Worm (Caenorhabditis elegans) whole organism, young adult: Measurements from ENCODE around the gene C03B1.4.

Source experiments
- B0261.1 ChIP-seq: sonication (generic microtip); optimal IDR thresholded peaks from 2 replicates; lab custom pipeline; 2016; ENCODE audit warnings: mild to moderate bottlenecking, missing genetic modification characterization, moderate library complexity, missing compliant biosample characterization
- B0336.3 ChIP-seq: fragments of 200-800 bp; sonication (Bioruptor generic); IDR thresholded peaks from 2 replicates; pipeline ENCODE4 v1.3.6; 2022; ENCODE audit warnings: missing genetic modification characterization, missing compliant biosample characterization
- F10E7.11 ChIP-seq: sonication (generic microtip); optimal IDR thresholded peaks from 2 replicates; lab custom pipeline; 2017; ENCODE audit warnings: mild to moderate bottlenecking, missing genetic modification characterization, moderate library complexity, missing compliant biosample characterization
- F23B12.7 ChIP-seq: sonication (generic microtip); optimal IDR thresholded peaks from 2 replicates; lab custom pipeline; 2017; ENCODE audit warnings: missing genetic modification characterization, mild to moderate bottlenecking, missing compliant biosample characterization, antibody characterized with exemption, moderate library complexity; ENCODE audit not compliant: insufficient read depth
- K11D2.4 ChIP-seq: fragments of 200-800 bp; sonication (Bioruptor generic); IDR thresholded peaks from 2 replicates; pipeline ENCODE4 v1.3.6; 2022; ENCODE audit warnings: missing genetic modification reagents, missing genetic modification characterization, missing compliant biosample characterization
- K12H6.12 ChIP-seq: fragments of 200-800 bp; sonication (Bioruptor generic); optimal IDR thresholded peaks from 2 replicates; lab custom pipeline; 2018; ENCODE audit warnings: mild to moderate bottlenecking, missing genetic modification characterization, missing compliant biosample characterization
- Y67H2A.10 ChIP-seq: fragments of 200-800 bp; sonication (Bioruptor generic); conservative IDR thresholded peaks from 2 replicates; pipeline ENCODE4 v1.3.6; 2022; ENCODE audit warnings: missing genetic modification reagents, missing genetic modification characterization, missing compliant biosample characterization
- ZK185.1 ChIP-seq: sonication (generic microtip); optimal IDR thresholded peaks from 2 replicates; lab custom pipeline; 2016; ENCODE audit warnings: mild to moderate bottlenecking, missing genetic modification characterization, missing compliant biosample characterization; ENCODE audit not compliant: poor library complexity, severe bottlenecking
- ama-1 ChIP-seq, 3 experiments: fragments of 150-350 bp in 1 of 3; sonication (generic microtip) in 2 of 3; optimal IDR thresholded peaks; 2 replicates each; lab custom pipeline; 2014 to 2018; ENCODE audit warnings: missing biosample characterization in 2 of 3, missing genetic modification characterization in 2 of 3, missing genetic modification reagents in 2 of 3
- aptf-3 ChIP-seq: fragments of 200-800 bp; sonication (Bioruptor generic); IDR thresholded peaks from 2 replicates; pipeline ENCODE4 v1.3.6; 2022; ENCODE audit warnings: missing genetic modification characterization, missing compliant biosample characterization
- atf-7 ChIP-seq: sonication (generic microtip); optimal IDR thresholded peaks from 2 replicates; lab custom pipeline; 2017; ENCODE audit warnings: mild to moderate bottlenecking, missing genetic modification characterization, missing compliant biosample characterization
- ceh-100 ChIP-seq: fragments of 200-800 bp; sonication (Bioruptor generic); IDR thresholded peaks from 2 replicates; pipeline ENCODE4 v1.3.6; 2022; ENCODE audit warnings: missing genetic modification reagents, missing genetic modification characterization, missing compliant biosample characterization
- ceh-40 ChIP-seq: fragments of 200-800 bp; sonication (Bioruptor generic); IDR thresholded peaks from 2 replicates; pipeline ENCODE4 v1.3.6; 2022; ENCODE audit warnings: missing genetic modification characterization, missing compliant biosample characterization
- ceh-79 ChIP-seq: sonication (generic microtip); optimal IDR thresholded peaks from 2 replicates; lab custom pipeline; 2017; ENCODE audit warnings: mild to moderate bottlenecking, missing genetic modification characterization, missing compliant biosample characterization
- ceh-91 ChIP-seq: fragments of 200-800 bp; sonication (Bioruptor generic); IDR thresholded peaks from 2 replicates; pipeline ENCODE4 v1.3.6; 2022; ENCODE audit warnings: missing genetic modification reagents, missing genetic modification characterization, missing compliant biosample characterization
- die-1 ChIP-seq: sonication (generic microtip); optimal IDR thresholded peaks from 2 replicates; lab custom pipeline; 2016; ENCODE audit warnings: missing genotype, mild to moderate bottlenecking, missing genetic modification characterization, missing compliant biosample characterization
- ets-4 ChIP-seq: fragments of 200-800 bp; sonication (Bioruptor generic); optimal IDR thresholded peaks from 2 replicates; lab custom pipeline; 2018; ENCODE audit warnings: mild to moderate bottlenecking, missing genetic modification characterization, missing compliant biosample characterization
- fkh-3 ChIP-seq: sonication (generic microtip); optimal IDR thresholded peaks from 2 replicates; lab custom pipeline; 2016; ENCODE audit warnings: mild to moderate bottlenecking, missing genetic modification characterization, missing compliant biosample characterization
- gei-17 ChIP-seq: fragments of 200-800 bp; sonication (Bioruptor generic); optimal IDR thresholded peaks from 2 replicates; lab custom pipeline; 2018; ENCODE audit warnings: mild to moderate bottlenecking, missing genetic modification characterization, missing compliant biosample characterization
- hlh-12 ChIP-seq: sonication (generic microtip); optimal IDR thresholded peaks from 2 replicates; lab custom pipeline; 2016; ENCODE audit warnings: missing genetic modification characterization, missing compliant biosample characterization
- hsf-1 ChIP-seq: fragments of 200-800 bp; sonication (Bioruptor generic); IDR thresholded peaks from 2 replicates; pipeline ENCODE4 v1.3.6; 2022; ENCODE audit warnings: missing genetic modification reagents, missing genetic modification characterization, missing compliant biosample characterization
- lag-1 ChIP-seq: fragments of 200-800 bp; sonication (Bioruptor generic); IDR thresholded peaks from 2 replicates; pipeline ENCODE4 v1.3.6; 2022; ENCODE audit warnings: missing genetic modification reagents, missing genetic modification characterization, missing compliant biosample characterization
- let-526 ChIP-seq: fragments of 200-800 bp; sonication (Bioruptor generic); IDR thresholded peaks from 2 replicates; pipeline ENCODE4 v1.3.6; 2022; ENCODE audit warnings: missing genetic modification reagents, missing genetic modification characterization, missing compliant biosample characterization
- lir-1 ChIP-seq: fragments of 200-800 bp; sonication (Bioruptor generic); conservative IDR thresholded peaks from 2 replicates; pipeline ENCODE4 v1.3.6; 2022; ENCODE audit warnings: missing genetic modification reagents, missing genetic modification characterization, missing compliant biosample characterization
- madf-10 ChIP-seq: sonication (generic microtip); optimal IDR thresholded peaks from 2 replicates; lab custom pipeline; 2016; ENCODE audit warnings: mild to moderate bottlenecking, missing genetic modification characterization, missing compliant biosample characterization
- nfyb-1 ChIP-seq: fragments of 200-800 bp; sonication (Bioruptor generic); IDR thresholded peaks from 2 replicates; pipeline ENCODE4 v1.3.6; 2022; ENCODE audit warnings: missing genetic modification reagents, missing genetic modification characterization, missing compliant biosample characterization
- nhr-80 ChIP-seq: sonication (generic microtip); optimal IDR thresholded peaks from 2 replicates; lab custom pipeline; 2016; ENCODE audit warnings: missing genetic modification characterization, missing compliant biosample characterization
- pbrm-1 ChIP-seq: fragments of 200-800 bp; sonication (Bioruptor generic); IDR thresholded peaks from 2 replicates; pipeline ENCODE4 v1.3.6; 2022; ENCODE audit warnings: missing genetic modification reagents, missing genetic modification characterization, missing compliant biosample characterization
- rcor-1 ChIP-seq: fragments of 200-800 bp; sonication (Bioruptor generic); IDR thresholded peaks from 2 replicates; pipeline ENCODE4 v1.3.6; 2022; ENCODE audit warnings: missing genetic modification reagents, missing genetic modification characterization, missing compliant biosample characterization
- rec-8 ChIP-seq, 2 experiments: sonication (generic microtip); optimal IDR thresholded peaks; 2 replicates each; lab custom pipeline; 2016; ENCODE audit warnings: mild to moderate bottlenecking in 2 of 2, missing genetic modification characterization in 2 of 2, missing genetic modification reagents in 2 of 2, missing genotype in 2 of 2, missing biosample characterization in 1 of 2, missing compliant biosample characterization in 1 of 2, moderate library complexity in 1 of 2
- rpc-1 ChIP-seq, 2 experiments: fragments of 150-350 bp in 1 of 2; sonication (generic microtip) in 1 of 2; optimal IDR thresholded peaks; 2 replicates each; lab custom pipeline; 2014 to 2018; ENCODE audit warnings: missing biosample characterization in 1 of 2, missing genetic modification characterization in 1 of 2, missing genetic modification reagents in 1 of 2, missing genotype in 1 of 2
- snpc-1.1 ChIP-seq: sonication (generic microtip); optimal IDR thresholded peaks from 2 replicates; lab custom pipeline; 2017; ENCODE audit warnings: missing genetic modification characterization, mild to moderate bottlenecking, missing compliant biosample characterization, antibody characterized with exemption, moderate library complexity, missing genotype, missing genetic modification reagents; ENCODE audit not compliant: insufficient read depth
- snpc-4 ChIP-seq, 5 experiments: fragments of 150-350 bp in 1 of 5; sonication (generic microtip) in 4 of 5; optimal IDR thresholded peaks; 2 replicates each; lab custom pipeline; 2014 to 2018; ENCODE audit warnings: missing genetic modification characterization in 5 of 5, missing biosample characterization in 3 of 5, antibody characterized with exemption in 2 of 5, mild to moderate bottlenecking in 2 of 5, missing compliant biosample characterization in 2 of 5, missing genotype in 2 of 5, moderate library complexity in 2 of 5, missing genetic modification reagents in 1 of 5
- tbp1 ChIP-seq: fragments of 200-800 bp; sonication (Bioruptor generic); optimal IDR thresholded peaks from 2 replicates; lab custom pipeline; 2018; ENCODE audit warnings: mild to moderate bottlenecking, missing genetic modification characterization, missing compliant biosample characterization
- tbx-9 ChIP-seq: sonication (generic microtip); optimal IDR thresholded peaks from 2 replicates; lab custom pipeline; 2016; ENCODE audit warnings: borderline replicate concordance, missing genetic modification characterization, inconsistent platforms, missing compliant biosample characterization
- unc-130 ChIP-seq: sonication (generic microtip); optimal IDR thresholded peaks from 2 replicates; lab custom pipeline; 2016; ENCODE audit warnings: missing genetic modification reagents, missing genetic modification characterization, missing compliant biosample characterization
- ztf-22 ChIP-seq: fragments of 200-800 bp; sonication (Bioruptor generic); optimal IDR thresholded peaks from 2 replicates; lab custom pipeline; 2018; ENCODE audit warnings: mild to moderate bottlenecking, missing genetic modification characterization, moderate library complexity, missing compliant biosample characterization
- ztf-25 ChIP-seq: fragments of 200-800 bp; sonication (Bioruptor generic); IDR thresholded peaks from 2 replicates; pipeline ENCODE4 v1.3.6; 2022; ENCODE audit warnings: missing genetic modification reagents, missing genetic modification characterization, missing compliant biosample characterization
- ztf-26 ChIP-seq: sonication (generic microtip); optimal IDR thresholded peaks from 2 replicates; lab custom pipeline; 2017; ENCODE audit warnings: missing genetic modification characterization, missing compliant biosample characterization
- ztf-6 ChIP-seq: fragments of 200-800 bp; sonication (Bioruptor generic); IDR thresholded peaks from 2 replicates; pipeline ENCODE4 v1.3.6; 2022; ENCODE audit warnings: missing genetic modification reagents, missing genetic modification characterization, missing compliant biosample characterization

Gene C03B1.4

DNA sequence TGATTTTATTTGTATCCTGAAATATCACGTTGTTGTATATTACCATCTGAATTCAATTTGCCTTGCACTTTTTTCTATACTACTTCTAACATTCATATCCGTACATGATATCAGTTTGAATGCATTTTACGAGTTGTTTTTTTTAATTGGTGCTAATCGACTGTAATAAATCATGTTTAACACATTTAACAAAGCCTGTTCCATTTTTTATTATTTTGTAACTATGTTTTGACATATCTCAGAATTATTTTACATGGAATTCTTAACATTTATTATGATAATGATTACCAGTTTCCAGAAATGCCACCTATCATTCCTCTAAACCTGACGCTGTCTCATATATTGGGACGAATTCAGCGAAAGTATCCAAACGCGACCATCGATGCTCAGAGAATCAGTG lies 1.4 kb downstream of the C03B1.4 start, which contains the start of gene C03B1.3:
Gene C03B1.3, plus strand, starts transcription at position 301 of the 400 bp plus-strand sequence.
- TF ChIP-seq rcor-1 (GFP tag; lab: Robert Waterston, UW) (no peak), Y67H2A.10 (GFP tag; lab: Robert Waterston, UW) (no peak), ceh-79 (no peak), K12H6.12 (no peak), hsf-1 (GFP tag; lab: Robert Waterston, UW) (no peak), ceh-40 (GFP tag; lab: Robert Waterston, UW) (no peak), ceh-100 (no peak)

DNA sequence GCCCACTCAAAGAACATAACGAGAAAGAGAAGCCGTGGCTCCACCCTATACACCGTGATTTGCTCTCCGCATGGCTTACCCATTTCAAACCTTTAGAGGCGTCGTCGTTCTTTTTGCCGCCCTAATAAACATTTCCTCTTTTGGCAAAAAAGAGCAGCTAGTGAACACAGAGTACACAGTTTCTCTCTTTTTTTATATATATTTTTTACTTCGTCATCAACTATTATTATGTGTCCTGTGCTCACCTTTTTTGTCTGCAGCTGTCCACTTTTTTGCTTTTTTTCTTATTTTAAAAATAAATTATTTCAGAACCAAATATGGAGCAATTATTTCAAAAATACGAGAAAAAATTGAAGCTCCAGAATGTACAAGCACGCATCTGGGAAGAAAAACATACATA lies 5.4 kb downstream of the C03B1.4 start, which contains the start of gene C03B1.2:
Gene C03B1.2, plus strand, starts transcription at position 301 of the 400 bp plus-strand sequence.
- TF ChIP-seq ceh-91 = no peak
- no peak for TF ChIP-seq tbp1
- TF ChIP-seq ceh-100 = no peak
- TF ChIP-seq, all 124 proteins: peak for 0

DNA sequence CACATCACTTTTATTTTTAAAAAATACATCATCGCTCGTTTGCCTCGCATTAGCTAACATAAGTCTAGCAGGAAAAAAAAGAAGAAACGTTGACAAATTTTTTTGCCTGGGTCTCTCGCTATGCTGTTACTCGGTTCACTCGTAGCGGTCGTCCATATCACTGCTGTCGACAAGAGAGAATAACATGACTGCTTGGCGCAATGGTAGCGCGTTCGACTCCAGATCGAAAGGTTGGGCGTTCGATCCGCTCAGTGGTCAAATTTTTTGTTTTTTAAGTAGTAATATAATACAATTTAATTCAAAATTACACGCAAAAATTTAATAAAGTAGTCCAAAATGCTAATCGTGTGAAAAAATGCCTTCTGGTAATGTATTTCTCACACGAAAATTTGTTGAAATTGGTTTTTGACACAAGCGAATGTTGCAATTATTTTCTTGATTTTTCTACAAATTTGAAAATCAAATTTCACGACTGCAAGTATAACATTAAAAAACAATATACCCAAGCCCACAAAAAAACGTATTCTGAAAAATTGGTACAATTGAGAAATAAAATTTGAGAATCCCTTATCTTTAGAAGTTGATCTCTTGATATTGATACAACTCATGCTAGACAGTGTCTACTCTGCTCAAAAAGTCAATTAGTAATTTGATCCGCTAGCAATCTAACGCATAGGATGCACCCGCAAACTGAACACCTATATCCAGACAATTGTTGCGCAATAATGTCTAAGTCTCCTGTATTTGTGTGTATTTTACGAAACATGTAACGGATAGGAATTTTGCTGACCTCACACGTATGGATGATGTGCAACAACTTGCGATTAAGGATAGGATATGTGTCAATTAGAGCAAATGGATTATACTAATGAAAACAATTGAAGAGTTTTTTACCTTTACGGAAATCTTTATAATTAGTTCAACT lies 7.2 kb downstream of the C03B1.4 start:
- peak; percentile 13 for TF ChIP-seq tbx-9 (tag; lab: Kevin White, UChicago)
- 0 out of 2 replicates have a peak, but pooled peaks have one; percentile 26 for TF ChIP-seq K11D2.4 (GFP tag; lab: Robert Waterston, UW)
- TF ChIP-seq rcor-1 (GFP tag; lab: Robert Waterston, UW) = peak; percentile 53
- peak; percentile 35 for TF ChIP-seq lir-1 (GFP tag; lab: Robert Waterston, UW)
- peak; percentile 41 for TF ChIP-seq hlh-12 (tag; lab: Kevin White, UChicago)
- peak; percentile 97 for TF ChIP-seq B0261.1 (tag; lab: Kevin White, UChicago)
- TF ChIP-seq atf-7 (tag; lab: Kevin White, UChicago) = peak; percentile 10
- TF ChIP-seq ets-4 (GFP tag; lab: Kevin White, UChicago) = no peak
- TF ChIP-seq gei-17 (GFP tag; lab: Kevin White, UChicago) = peak; percentile 28
- peak; percentile 40 to 76 for TF ChIP-seq rec-8 (tag; optimal IDR thresholded peaks at IDR 0.05; lab: Kevin White, UChicago)
- peak; percentile 89 for TF ChIP-seq rpc-1 (optimal IDR thresholded peaks at IDR 0.05; lab: Kevin White, UChicago)
- peak; percentile 95 for TF ChIP-seq rpc-1 (tag; optimal IDR thresholded peaks at IDR 0.05; lab: Kevin White, UChicago)
- peak; percentile 13 for TF ChIP-seq nhr-80 (tag; lab: Kevin White, UChicago)
- no peak for TF ChIP-seq ama-1 (optimal IDR thresholded peaks at IDR 0.05; lab: Kevin White, UChicago)
- peak in 1 of 2 experiments; percentile 78 for TF ChIP-seq ama-1 (GFP tag; optimal IDR thresholded peaks at IDR 0.05; lab: Kevin White, UChicago)
- TF ChIP-seq ztf-6 (GFP tag; lab: Robert Waterston, UW) = no peak
- peak; percentile 53; the same call in 1 of the 2 replicates for TF ChIP-seq let-526 (GFP tag; lab: Robert Waterston, UW)
- peak; percentile 5 for TF ChIP-seq snpc-1.1 (tag; lab: Kevin White, UChicago)
- peak; percentile 85 for TF ChIP-seq F23B12.7 (tag; lab: Kevin White, UChicago)
- peak; percentile 80 for TF ChIP-seq die-1 (tag; lab: Kevin White, UChicago)
- TF ChIP-seq fkh-3 (tag; lab: Kevin White, UChicago) = peak; percentile 36
- no peak for TF ChIP-seq B0336.3 (GFP tag; lab: Robert Waterston, UW)
- peak; percentile 67 for TF ChIP-seq ZK185.1 (tag; lab: Kevin White, UChicago)
- TF ChIP-seq lag-1 (GFP tag; lab: Robert Waterston, UW) = no peak
- peak; percentile 85 for TF ChIP-seq pbrm-1 (GFP tag; lab: Robert Waterston, UW)
- peak; percentile 26 for TF ChIP-seq F10E7.11 (tag; lab: Kevin White, UChicago)
- peak; percentile 48 for TF ChIP-seq snpc-4 (GFP tag; optimal IDR thresholded peaks at IDR 0.05; lab: Kevin White, UChicago)
- TF ChIP-seq snpc-4 (tag; optimal IDR thresholded peaks at IDR 0.05; lab: Kevin White, UChicago) = peak in 3 of 4 experiments; percentile 7 to 71 (median 49)
- TF ChIP-seq aptf-3 (GFP tag; lab: Robert Waterston, UW) = peak; percentile 75; the same call in 1 of the 2 replicates
- 0 out of 2 replicates have a peak, but pooled peaks have one; percentile 55 for TF ChIP-seq ztf-25
- peak; percentile 71 for TF ChIP-seq madf-10
- TF ChIP-seq ztf-22 (GFP tag; lab: Kevin White, UChicago) = peak; percentile 32
- peak; percentile 21; the same call in 1 of the 2 replicates for TF ChIP-seq ceh-100
- TF ChIP-seq nfyb-1 (GFP tag; lab: Robert Waterston, UW) = peak; percentile 88
- TF ChIP-seq unc-130 (GFP tag; lab: Kevin White, UChicago) = no peak
- peak; percentile 57 for TF ChIP-seq ztf-26 (tag; lab: Kevin White, UChicago)
